Worm (Caenorhabditis elegans): ENCODE measurements around the gene mrps-34.

DNA sequence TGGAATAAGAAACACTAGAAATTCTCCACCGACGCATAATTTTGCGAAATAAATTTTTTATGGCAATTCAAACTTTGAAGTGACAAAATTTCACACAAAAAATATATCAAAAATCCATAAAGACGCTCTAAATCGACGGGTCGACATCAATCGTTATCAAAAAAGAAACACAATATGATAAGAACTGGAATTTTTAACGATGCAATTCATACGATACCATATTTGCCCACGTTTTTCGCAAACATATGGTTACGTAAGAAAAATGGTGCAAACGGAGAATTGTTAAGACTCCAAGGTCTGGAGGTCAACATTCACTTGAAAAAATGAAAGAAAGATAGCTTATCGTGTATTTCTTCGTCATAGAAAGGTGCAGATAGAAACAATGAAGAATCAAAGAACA, 36.1 kb downstream of the mrps-34 start:
- TF ChIP-seq nhr-76 (tag; optimal IDR thresholded peaks at IDR 0.05) = no peak
- TF ChIP-seq snpc-4 (tag; optimal IDR thresholded peaks at IDR 0.05) = no peak
- TF ChIP-seq ama-1 (optimal IDR thresholded peaks at IDR 0.05) = no peak
- no peak for TF ChIP-seq nhr-77 (tag; optimal IDR thresholded peaks at IDR 0.05)
- no peak for TF ChIP-seq lin-35 (GFP tag; optimal IDR thresholded peaks at IDR 0.05)
- TF ChIP-seq sup-37 (GFP tag; optimal IDR thresholded peaks at IDR 0.05) = no peak
- TF ChIP-seq elt-2 (tag; optimal IDR thresholded peaks at IDR 0.05) = peak; percentile 76
- TF ChIP-seq nhr-11 (tag; optimal IDR thresholded peaks at IDR 0.05) = no peak
- no peak for TF ChIP-seq aha-1 (tag; optimal IDR thresholded peaks at IDR 0.05)
- no peak for TF ChIP-seq unc-86 (tag; optimal IDR thresholded peaks at IDR 0.05)
- no peak for TF ChIP-seq aly-2 (tag; optimal IDR thresholded peaks at IDR 0.05)
- TF ChIP-seq elt-3 (tag; optimal IDR thresholded peaks at IDR 0.05) = no peak

Data from whole organism, L1 larva.